Worm (Caenorhabditis elegans) whole organism, young adult: ENCODE results near the gene fce-2.

Experiments used
- B0019.2 ChIP-seq: fragments of 200-800 bp; sonication (Bioruptor generic); conservative IDR thresholded peaks from 2 replicates; pipeline ENCODE4 v1.3.6; 2022; ENCODE audit warnings: missing genetic modification reagents, missing genetic modification characterization, missing compliant biosample characterization
- B0261.1 ChIP-seq: sonication (generic microtip); optimal IDR thresholded peaks from 2 replicates; lab custom pipeline; 2016; ENCODE audit warnings: mild to moderate bottlenecking, missing genetic modification characterization, moderate library complexity, missing compliant biosample characterization
- B0336.3 ChIP-seq: fragments of 200-800 bp; sonication (Bioruptor generic); IDR thresholded peaks from 2 replicates; pipeline ENCODE4 v1.3.6; 2022; ENCODE audit warnings: missing genetic modification characterization, missing compliant biosample characterization
- C06A6.2 ChIP-seq: fragments of 200-800 bp; sonication (Bioruptor generic); conservative IDR thresholded peaks from 2 replicates; pipeline ENCODE4 v1.3.6; 2022; ENCODE audit warnings: missing genetic modification characterization, missing compliant biosample characterization
- F33H1.4 ChIP-seq: fragments of 200-800 bp; sonication (Bioruptor generic); IDR thresholded peaks from 2 replicates; pipeline ENCODE4 v1.3.6; 2022; ENCODE audit warnings: missing genetic modification reagents, missing genetic modification characterization, missing compliant biosample characterization
- K11D2.4 ChIP-seq: fragments of 200-800 bp; sonication (Bioruptor generic); IDR thresholded peaks from 2 replicates; pipeline ENCODE4 v1.3.6; 2022; ENCODE audit warnings: missing genetic modification reagents, missing genetic modification characterization, missing compliant biosample characterization
- K12H6.12 ChIP-seq: fragments of 200-800 bp; sonication (Bioruptor generic); optimal IDR thresholded peaks from 2 replicates; lab custom pipeline; 2018; ENCODE audit warnings: mild to moderate bottlenecking, missing genetic modification characterization, missing compliant biosample characterization
- T26A5.8 ChIP-seq: sonication (generic microtip); optimal IDR thresholded peaks from 2 replicates; lab custom pipeline; 2016; ENCODE audit warnings: missing genetic modification characterization, missing compliant biosample characterization
- Y53F4B.3 ChIP-seq: fragments of 200-800 bp; sonication (Bioruptor generic); IDR thresholded peaks from 2 replicates; pipeline ENCODE4 v1.3.6; 2022; ENCODE audit warnings: missing genetic modification reagents, missing genetic modification characterization, missing compliant biosample characterization
- Y53G8AR.9 ChIP-seq: fragments of 200-800 bp; sonication (Bioruptor generic); conservative IDR thresholded peaks from 2 replicates; pipeline ENCODE4 v1.3.6; 2022; ENCODE audit warnings: missing genetic modification reagents, missing genetic modification characterization, missing compliant biosample characterization
- Y56A3A.18 ChIP-seq: fragments of 200-800 bp; sonication (Bioruptor generic); IDR thresholded peaks from 2 replicates; pipeline ENCODE4 v1.3.6; 2022; ENCODE audit warnings: missing genetic modification reagents, missing genetic modification characterization, missing compliant biosample characterization
- Y67H2A.10 ChIP-seq: fragments of 200-800 bp; sonication (Bioruptor generic); conservative IDR thresholded peaks from 2 replicates; pipeline ENCODE4 v1.3.6; 2022; ENCODE audit warnings: missing genetic modification reagents, missing genetic modification characterization, missing compliant biosample characterization
- Y95B8A.8 ChIP-seq: fragments of 200-800 bp; sonication (Bioruptor generic); IDR thresholded peaks from 2 replicates; pipeline ENCODE4 v1.3.6; 2022; ENCODE audit warnings: missing genetic modification reagents, missing genetic modification characterization, missing compliant biosample characterization
- akir-1 ChIP-seq: fragments of 200-800 bp; sonication (Bioruptor generic); optimal IDR thresholded peaks from 2 replicates; lab custom pipeline; 2018; ENCODE audit warnings: mild to moderate bottlenecking, missing genetic modification characterization, moderate library complexity, missing compliant biosample characterization
- aptf-3 ChIP-seq: fragments of 200-800 bp; sonication (Bioruptor generic); IDR thresholded peaks from 2 replicates; pipeline ENCODE4 v1.3.6; 2022; ENCODE audit warnings: missing genetic modification characterization, missing compliant biosample characterization
- athp-1 ChIP-seq: sonication (generic microtip); optimal IDR thresholded peaks from 2 replicates; lab custom pipeline; 2017; ENCODE audit warnings: mild to moderate bottlenecking, missing genetic modification characterization, missing compliant biosample characterization
- attf-3 ChIP-seq: fragments of 200-800 bp; sonication (Bioruptor generic); conservative IDR thresholded peaks from 2 replicates; pipeline ENCODE4 v1.3.6; 2022; ENCODE audit warnings: missing genetic modification reagents, missing genetic modification characterization, missing compliant biosample characterization
- dpff-1 ChIP-seq: sonication (generic microtip); optimal IDR thresholded peaks from 2 replicates; lab custom pipeline; 2017; ENCODE audit warnings: mild to moderate bottlenecking, missing genetic modification characterization, missing compliant biosample characterization
- dpl-1 ChIP-seq: fragments of 150-350 bp; optimal IDR thresholded peaks from 2 replicates; lab custom pipeline; 2014; ENCODE audit warnings: missing biosample characterization, missing genetic modification reagents, missing genetic modification characterization
- efl-1 ChIP-seq: fragments of 150-350 bp; optimal IDR thresholded peaks from 2 replicates; lab custom pipeline; 2014; ENCODE audit warnings: missing biosample characterization, missing genetic modification reagents, missing genetic modification characterization
- egl-18 ChIP-seq: fragments of 200-800 bp; sonication (Bioruptor generic); IDR thresholded peaks from 2 replicates; pipeline ENCODE4 v1.3.6; 2022; ENCODE audit warnings: missing genetic modification reagents, missing genetic modification characterization, missing compliant biosample characterization
- ekl-4 ChIP-seq: fragments of 200-800 bp; sonication (Bioruptor generic); IDR thresholded peaks from 2 replicates; pipeline ENCODE4 v1.3.6; 2022; ENCODE audit warnings: missing genetic modification reagents, missing genetic modification characterization, missing compliant biosample characterization
- fkh-3 ChIP-seq: sonication (generic microtip); optimal IDR thresholded peaks from 2 replicates; lab custom pipeline; 2016; ENCODE audit warnings: mild to moderate bottlenecking, missing genetic modification characterization, missing compliant biosample characterization
- hmg-20 ChIP-seq: fragments of 200-800 bp; sonication (Bioruptor generic); IDR thresholded peaks from 2 replicates; pipeline ENCODE4 v1.3.6; 2022; ENCODE audit warnings: missing genetic modification reagents, missing genetic modification characterization, missing compliant biosample characterization
- hrde-1 ChIP-seq: sonication (generic microtip); optimal IDR thresholded peaks from 2 replicates; lab custom pipeline; 2016; ENCODE audit warnings: missing genetic modification characterization, mild to moderate bottlenecking, missing compliant biosample characterization, moderate library complexity, missing genotype, missing genetic modification reagents, borderline replicate concordance
- let-526 ChIP-seq: fragments of 200-800 bp; sonication (Bioruptor generic); IDR thresholded peaks from 2 replicates; pipeline ENCODE4 v1.3.6; 2022; ENCODE audit warnings: missing genetic modification reagents, missing genetic modification characterization, missing compliant biosample characterization
- let-607 ChIP-seq, 2 experiments: fragments of 200-800 bp in 1 of 2; sonication (Bioruptor generic) in 1 of 2; sonication (generic microtip) in 1 of 2; optimal IDR thresholded peaks; 2 replicates each; lab custom pipeline; 2016 to 2018; ENCODE audit warnings: mild to moderate bottlenecking in 2 of 2, missing compliant biosample characterization in 2 of 2, missing genetic modification characterization in 2 of 2, moderate library complexity in 2 of 2, missing genotype in 1 of 2
- lin-26 ChIP-seq: fragments of 200-800 bp; sonication (Bioruptor generic); IDR thresholded peaks from 2 replicates; pipeline ENCODE4 v1.3.6; 2022; ENCODE audit warnings: missing genetic modification reagents, missing genetic modification characterization, missing compliant biosample characterization
- lin-35 ChIP-seq, 3 experiments: fragments of 150-350 bp in 2 of 3; sonication (generic microtip) in 1 of 3; optimal IDR thresholded peaks; 2 replicates each; lab custom pipeline; 2014 to 2018; ENCODE audit warnings: missing biosample characterization in 3 of 3, missing genetic modification characterization in 3 of 3, missing genetic modification reagents in 3 of 3
- lin-40 ChIP-seq: sonication (generic microtip); optimal IDR thresholded peaks from 2 replicates; lab custom pipeline; 2016; ENCODE audit warnings: missing genetic modification characterization, mild to moderate bottlenecking, missing compliant biosample characterization, missing genotype, missing genetic modification reagents
- madf-10 ChIP-seq: sonication (generic microtip); optimal IDR thresholded peaks from 2 replicates; lab custom pipeline; 2016; ENCODE audit warnings: mild to moderate bottlenecking, missing genetic modification characterization, missing compliant biosample characterization
- mel-28 ChIP-seq: sonication (generic microtip); optimal IDR thresholded peaks from 2 replicates; lab custom pipeline; 2016; ENCODE audit warnings: borderline replicate concordance, mild to moderate bottlenecking, missing genetic modification characterization, missing compliant biosample characterization
- mxl-1 ChIP-seq: sonication (generic microtip); optimal IDR thresholded peaks from 2 replicates; lab custom pipeline; 2016; ENCODE audit warnings: missing genetic modification characterization, missing compliant biosample characterization
- nfyb-1 ChIP-seq: fragments of 200-800 bp; sonication (Bioruptor generic); IDR thresholded peaks from 2 replicates; pipeline ENCODE4 v1.3.6; 2022; ENCODE audit warnings: missing genetic modification reagents, missing genetic modification characterization, missing compliant biosample characterization
- nhr-179 ChIP-seq: sonication (generic microtip); optimal IDR thresholded peaks from 2 replicates; lab custom pipeline; 2016; ENCODE audit warnings: mild to moderate bottlenecking, missing genetic modification characterization, missing compliant biosample characterization
- nhr-90 ChIP-seq: sonication (generic microtip); optimal IDR thresholded peaks from 2 replicates; lab custom pipeline; 2016; ENCODE audit warnings: missing genotype, mild to moderate bottlenecking, missing genetic modification characterization, missing compliant biosample characterization
- pbrm-1 ChIP-seq: fragments of 200-800 bp; sonication (Bioruptor generic); IDR thresholded peaks from 2 replicates; pipeline ENCODE4 v1.3.6; 2022; ENCODE audit warnings: missing genetic modification reagents, missing genetic modification characterization, missing compliant biosample characterization
- pha-4 ChIP-seq: fragments of 150-350 bp; sonication (generic microtip); optimal IDR thresholded peaks from 2 replicates; lab custom pipeline; 2014; ENCODE audit warnings: missing biosample characterization, missing genetic modification reagents, missing genetic modification characterization
- rpc-1 ChIP-seq, 2 experiments: fragments of 150-350 bp in 1 of 2; sonication (generic microtip) in 1 of 2; optimal IDR thresholded peaks; 2 replicates each; lab custom pipeline; 2014 to 2018; ENCODE audit warnings: missing biosample characterization in 1 of 2, missing genetic modification characterization in 1 of 2, missing genetic modification reagents in 1 of 2, missing genotype in 1 of 2
- somi-1 ChIP-seq: fragments of 200-800 bp; sonication (Bioruptor generic); optimal IDR thresholded peaks from 2 replicates; lab custom pipeline; 2018; ENCODE audit warnings: mild to moderate bottlenecking, missing genetic modification characterization, missing compliant biosample characterization
- sptf-2 ChIP-seq: fragments of 200-800 bp; sonication (Bioruptor generic); optimal IDR thresholded peaks from 2 replicates; lab custom pipeline; 2018; ENCODE audit warnings: mild to moderate bottlenecking, missing genetic modification characterization, missing compliant biosample characterization
- tbp1 ChIP-seq: fragments of 200-800 bp; sonication (Bioruptor generic); optimal IDR thresholded peaks from 2 replicates; lab custom pipeline; 2018; ENCODE audit warnings: mild to moderate bottlenecking, missing genetic modification characterization, missing compliant biosample characterization
- tlf-1 ChIP-seq: fragments of 200-800 bp; sonication (Bioruptor generic); optimal IDR thresholded peaks from 2 replicates; lab custom pipeline; 2018; ENCODE audit warnings: mild to moderate bottlenecking, missing genetic modification characterization, missing compliant biosample characterization
- unc-62 ChIP-seq: fragments of 150-350 bp; optimal IDR thresholded peaks from 2 replicates; lab custom pipeline; 2014; ENCODE audit warnings: missing biosample characterization, missing genetic modification reagents, missing genetic modification characterization
- ztf-18 ChIP-seq: sonication (generic microtip); optimal IDR thresholded peaks from 2 replicates; lab custom pipeline; 2016; ENCODE audit warnings: missing genotype, mild to moderate bottlenecking, missing genetic modification characterization, missing compliant biosample characterization
- ztf-25 ChIP-seq: fragments of 200-800 bp; sonication (Bioruptor generic); IDR thresholded peaks from 2 replicates; pipeline ENCODE4 v1.3.6; 2022; ENCODE audit warnings: missing genetic modification reagents, missing genetic modification characterization, missing compliant biosample characterization
- ztf-28 ChIP-seq: fragments of 200-800 bp; sonication (Bioruptor generic); IDR thresholded peaks from 2 replicates; pipeline ENCODE4 v1.3.6; 2022; ENCODE audit warnings: missing genetic modification reagents, missing genetic modification characterization, missing compliant biosample characterization
- ztf-3 ChIP-seq: fragments of 200-800 bp; sonication (Bioruptor generic); optimal IDR thresholded peaks from 2 replicates; lab custom pipeline; 2018; ENCODE audit warnings: mild to moderate bottlenecking, missing genetic modification characterization, missing compliant biosample characterization
- ztf-6 ChIP-seq: fragments of 200-800 bp; sonication (Bioruptor generic); IDR thresholded peaks from 2 replicates; pipeline ENCODE4 v1.3.6; 2022; ENCODE audit warnings: missing genetic modification reagents, missing genetic modification characterization, missing compliant biosample characterization

Gene fce-2

DNA sequence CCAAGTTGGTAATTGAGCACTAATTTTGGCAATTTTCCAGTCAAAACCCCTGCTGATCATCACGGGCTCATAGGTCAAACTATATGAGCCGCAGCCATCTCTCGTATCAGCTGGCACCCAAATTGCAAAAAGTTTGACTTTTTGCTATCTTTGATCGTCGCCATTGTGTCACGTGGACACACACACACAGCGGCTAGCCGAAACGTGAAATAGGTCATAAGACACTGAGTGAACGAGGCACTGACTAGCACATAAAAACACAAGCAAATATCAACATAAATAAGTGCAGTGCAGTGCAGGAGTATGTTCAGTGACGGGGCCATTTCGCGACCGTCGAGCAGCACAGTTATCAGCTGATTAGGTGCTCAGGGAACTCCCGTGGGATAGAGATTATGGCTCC lies 6.3 kb upstream of the fce-2 start (continued):
- TF ChIP-seq ekl-4 (GFP tag; lab: Robert Waterston, UW), result no peak
- no peak for TF ChIP-seq Y56A3A.18 (GFP tag; lab: Robert Waterston, UW)
- no peak for TF ChIP-seq hmg-20 (GFP tag; lab: Robert Waterston, UW)
- no peak for TF ChIP-seq ztf-25
- TF ChIP-seq akir-1, result no peak
- no peak for TF ChIP-seq lin-26 (GFP tag; lab: Robert Waterston, UW)
- no peak for TF ChIP-seq tbp1 (GFP tag; lab: Kevin White, UChicago)
- TF ChIP-seq lin-35 (GFP tag; optimal IDR thresholded peaks at IDR 0.05; lab: Kevin White, UChicago), result no peak
- no peak for TF ChIP-seq hrde-1 (tag; lab: Kevin White, UChicago)
- no peak for TF ChIP-seq nhr-90 (tag; lab: Kevin White, UChicago)
- TF ChIP-seq attf-3, result no peak
- TF ChIP-seq madf-10 (tag; lab: Kevin White, UChicago), result no peak
- no peak for TF ChIP-seq aptf-3 (GFP tag; lab: Robert Waterston, UW)
- TF ChIP-seq let-607 (tag; optimal IDR thresholded peaks at IDR 0.05; lab: Kevin White, UChicago), result no peak
- peak; percentile 51; the same call in 1 of the 2 replicates for TF ChIP-seq pbrm-1 (GFP tag; lab: Robert Waterston, UW)
- no peak for TF ChIP-seq T26A5.8 (tag; lab: Kevin White, UChicago)
- no peak for TF ChIP-seq efl-1 (GFP tag; lab: Kevin White, UChicago)
- no peak for TF ChIP-seq tlf-1 (GFP tag; lab: Kevin White, UChicago)
- TF ChIP-seq pha-4 (tag; lab: Kevin White, UChicago), result peak; percentile 10
- TF ChIP-seq K11D2.4 (GFP tag; lab: Robert Waterston, UW), result 0 out of 2 replicates have a peak, but pooled peaks have one; percentile 48
- no peak for TF ChIP-seq dpl-1 (GFP tag; lab: Kevin White, UChicago)
- no peak for TF ChIP-seq lin-40 (tag; lab: Kevin White, UChicago)
- TF ChIP-seq athp-1 (tag; lab: Kevin White, UChicago), result no peak
- TF ChIP-seq Y95B8A.8 (GFP tag; lab: Robert Waterston, UW), result no peak
- TF ChIP-seq rpc-1 (optimal IDR thresholded peaks at IDR 0.05; lab: Kevin White, UChicago), result no peak
- no peak for TF ChIP-seq rpc-1 (tag; optimal IDR thresholded peaks at IDR 0.05; lab: Kevin White, UChicago)
- TF ChIP-seq B0261.1 (tag; lab: Kevin White, UChicago), result no peak
- no peak for TF ChIP-seq fkh-3 (tag; lab: Kevin White, UChicago)
- no peak for TF ChIP-seq mel-28 (tag; lab: Kevin White, UChicago)
- no peak for TF ChIP-seq ztf-3
- TF ChIP-seq unc-62 (GFP tag; lab: Kevin White, UChicago), result no peak
- TF ChIP-seq egl-18, result no peak
- TF ChIP-seq F33H1.4 (GFP tag; lab: Robert Waterston, UW), result no peak
- TF ChIP-seq dpff-1 (tag; lab: Kevin White, UChicago), result no peak
- TF ChIP-seq nfyb-1 (GFP tag; lab: Robert Waterston, UW), result peak; percentile 42; the same call in 1 of the 2 replicates
- TF ChIP-seq nhr-179 (tag; lab: Kevin White, UChicago), result no peak
- no peak for TF ChIP-seq ztf-28
- TF ChIP-seq mxl-1 (tag; lab: Kevin White, UChicago), result no peak
- TF ChIP-seq B0019.2, result no peak
- peak; percentile 56 for TF ChIP-seq somi-1
- peak; percentile 64; the same call in 1 of the 2 replicates for TF ChIP-seq Y53G8AR.9
- TF ChIP-seq Y67H2A.10 (GFP tag; lab: Robert Waterston, UW), result 0 out of 2 replicates have a peak, but pooled peaks have one; percentile 28
- peak; percentile 66; the same call in 1 of the 2 replicates for TF ChIP-seq let-526 (GFP tag; lab: Robert Waterston, UW)
- TF ChIP-seq K12H6.12 (tag; lab: Kevin White, UChicago), result no peak
- no peak for TF ChIP-seq ztf-6 (GFP tag; lab: Robert Waterston, UW)
- no peak for TF ChIP-seq sptf-2 (GFP tag; lab: Kevin White, UChicago)
- TF ChIP-seq C06A6.2 (GFP tag; lab: Robert Waterston, UW), result peak; percentile 54; the same call in 1 of the 2 replicates
- no peak for TF ChIP-seq Y53F4B.3 (GFP tag; lab: Robert Waterston, UW)
- TF ChIP-seq B0336.3 (GFP tag; lab: Robert Waterston, UW), result peak; percentile 45; the same call in 1 of the 2 replicates
- no peak for TF ChIP-seq ztf-18 (tag; lab: Kevin White, UChicago)
